Worm (Caenorhabditis elegans) whole organism, L1 larva: ENCODE measurements around the gene ceh-21.
A peak's percentile ranks its signal among the peaks of the same experiment; 100 is the strongest.

Experiments used
- alr-1 ChIP-seq: fragments of 200-800 bp; sonication (Bioruptor generic); optimal IDR thresholded peaks from 2 replicates; lab custom pipeline; 2018; ENCODE audit warnings: borderline replicate concordance, mild to moderate bottlenecking, missing genetic modification characterization, missing compliant biosample characterization
- ceh-63 ChIP-seq: fragments of 200-800 bp; sonication (Bioruptor generic); optimal IDR thresholded peaks from 2 replicates; lab custom pipeline; 2018; ENCODE audit warnings: mild to moderate bottlenecking, missing genetic modification characterization, missing compliant biosample characterization
- ceh-82 ChIP-seq, 3 experiments: fragments of 150-350 bp in 1 of 3; sonication (generic microtip) in 2 of 3; optimal IDR thresholded peaks; 2 replicates each; lab custom pipeline; 2014 to 2017; ENCODE audit warnings: missing biosample characterization in 3 of 3, missing genetic modification characterization in 3 of 3
- ceh-90 ChIP-seq: sonication (generic microtip); optimal IDR thresholded peaks from 2 replicates; lab custom pipeline; 2016; ENCODE audit warnings: missing genetic modification characterization, missing compliant biosample characterization
- ces-1 ChIP-seq: fragments of 150-350 bp; optimal IDR thresholded peaks from 2 replicates; lab custom pipeline; 2014; ENCODE audit warnings: missing biosample characterization, missing genetic modification reagents, missing genetic modification characterization
- dpl-1 ChIP-seq, 3 experiments: fragments of 150-350 bp in 2 of 3; sonication (generic microtip) in 1 of 3; optimal IDR thresholded peaks; 2 replicates each; lab custom pipeline; 2014 to 2017; ENCODE audit warnings: missing biosample characterization in 3 of 3, missing genetic modification characterization in 3 of 3, missing genetic modification reagents in 3 of 3
- dsc-1 ChIP-seq: sonication (generic microtip); optimal IDR thresholded peaks from 2 replicates; lab custom pipeline; 2016; ENCODE audit warnings: mild to moderate bottlenecking, missing genetic modification characterization, missing compliant biosample characterization
- efl-1 ChIP-seq, 4 experiments: fragments of 150-350 bp; optimal IDR thresholded peaks in 3 of 4; peaks in 1 of 4; 1 replicate in 1 of 4; 2 replicates in 3 of 4; lab custom pipeline; 2014; ENCODE audit warnings: missing biosample characterization in 2 of 4, missing genetic modification characterization in 2 of 4, missing genetic modification reagents in 2 of 4
- efl-3 ChIP-seq: fragments of 200-800 bp; sonication (Bioruptor generic); optimal IDR thresholded peaks from 2 replicates; lab custom pipeline; 2018; ENCODE audit warnings: mild to moderate bottlenecking, missing genetic modification characterization, missing compliant biosample characterization
- egl-13 ChIP-seq: sonication (generic microtip); optimal IDR thresholded peaks from 2 replicates; lab custom pipeline; 2016; ENCODE audit warnings: missing genotype, missing genetic modification reagents, missing genetic modification characterization, missing compliant biosample characterization
- elt-3 ChIP-seq, 6 experiments: fragments of 150-350 bp in 1 of 6; sonication (generic microtip); optimal IDR thresholded peaks; 2 replicates each; lab custom pipeline; 2017 to 2018; ENCODE audit warnings: missing biosample characterization in 6 of 6, missing genetic modification characterization in 6 of 6, inconsistent platforms in 1 of 6
- fkh-4 ChIP-seq: sonication (generic microtip); optimal IDR thresholded peaks from 2 replicates; lab custom pipeline; 2016; ENCODE audit warnings: missing compliant biosample characterization, missing genetic modification characterization, borderline replicate concordance
- fos-1 ChIP-seq: fragments of 150-350 bp; optimal IDR thresholded peaks from 2 replicates; lab custom pipeline; 2014; ENCODE audit warnings: missing biosample characterization, missing genetic modification characterization
- grh-1 ChIP-seq: fragments of 200-800 bp; sonication (Bioruptor generic); IDR thresholded peaks from 2 replicates; pipeline ENCODE4 v1.3.6; 2022; ENCODE audit warnings: missing genetic modification reagents, missing genetic modification characterization, missing compliant biosample characterization
- hlh-17 ChIP-seq: fragments of 200-800 bp; sonication (Bioruptor generic); optimal IDR thresholded peaks from 2 replicates; lab custom pipeline; 2018; ENCODE audit warnings: missing genetic modification characterization, mild to moderate bottlenecking, missing compliant biosample characterization, moderate library complexity, borderline replicate concordance
- hpl-2 ChIP-seq: fragments of 150-350 bp; optimal IDR thresholded peaks from 2 replicates; lab custom pipeline; 2014; ENCODE audit warnings: missing biosample characterization, missing genetic modification reagents, missing genetic modification characterization
- isw-1 ChIP-seq: fragments of 200-800 bp; sonication (Bioruptor generic); IDR thresholded peaks from 2 replicates; pipeline ENCODE4 v1.3.6; 2022; ENCODE audit warnings: missing genetic modification characterization, missing compliant biosample characterization
- lin-13 ChIP-seq: fragments of 150-350 bp; optimal IDR thresholded peaks from 2 replicates; lab custom pipeline; 2014; ENCODE audit warnings: missing biosample characterization, missing genetic modification reagents, missing genetic modification characterization
- lin-14 ChIP-seq: fragments of 200-800 bp; sonication (Bioruptor generic); optimal IDR thresholded peaks from 2 replicates; lab custom pipeline; 2018; ENCODE audit warnings: mild to moderate bottlenecking, missing genetic modification characterization, moderate library complexity, missing compliant biosample characterization
- lin-15B ChIP-seq: fragments of 150-350 bp; sonication (generic microtip); optimal IDR thresholded peaks from 3 replicates; lab custom pipeline; 2014; ENCODE audit warnings: missing biosample characterization, missing genetic modification characterization
- lin-35 ChIP-seq, 2 experiments: fragments of 150-350 bp; optimal IDR thresholded peaks; 2 replicates each; lab custom pipeline; 2014; ENCODE audit warnings: missing biosample characterization in 2 of 2, missing genetic modification characterization in 2 of 2, missing genetic modification reagents in 2 of 2
- mab-9 ChIP-seq: fragments of 200-800 bp; sonication (Bioruptor generic); IDR thresholded peaks from 2 replicates; pipeline ENCODE4 v1.3.6; 2022; ENCODE audit warnings: missing genetic modification reagents, missing genetic modification characterization, missing compliant biosample characterization
- mdl-1 ChIP-seq, 2 experiments: fragments of 150-350 bp; optimal IDR thresholded peaks; 2 replicates each; lab custom pipeline; 2014 to 2017; ENCODE audit warnings: missing biosample characterization in 2 of 2, missing genetic modification characterization in 2 of 2, inconsistent platforms in 1 of 2
- mef-2 ChIP-seq: fragments of 150-350 bp; optimal IDR thresholded peaks from 2 replicates; lab custom pipeline; 2014; ENCODE audit warnings: missing biosample characterization, missing genetic modification characterization
- mep-1 ChIP-seq: fragments of 150-350 bp; optimal IDR thresholded peaks from 2 replicates; lab custom pipeline; 2014; ENCODE audit warnings: missing biosample characterization, missing genetic modification characterization
- nhr-20 ChIP-seq: sonication (generic microtip); optimal IDR thresholded peaks from 2 replicates; lab custom pipeline; 2016; ENCODE audit warnings: mild to moderate bottlenecking, missing genetic modification characterization, missing compliant biosample characterization
- nhr-47 ChIP-seq: sonication (generic microtip); optimal IDR thresholded peaks from 2 replicates; lab custom pipeline; 2016; ENCODE audit warnings: mild to moderate bottlenecking, missing genetic modification characterization, moderate library complexity, missing compliant biosample characterization
- nhr-71 ChIP-seq: sonication (generic microtip); optimal IDR thresholded peaks from 2 replicates; lab custom pipeline; 2016; ENCODE audit warnings: mild to moderate bottlenecking, missing genetic modification characterization, moderate library complexity, missing compliant biosample characterization
- nhr-84 ChIP-seq: sonication (generic microtip); optimal IDR thresholded peaks from 2 replicates; lab custom pipeline; 2017; ENCODE audit warnings: missing biosample characterization, missing genetic modification characterization
- nhr-90 ChIP-seq: sonication (generic microtip); optimal IDR thresholded peaks from 2 replicates; lab custom pipeline; 2016; ENCODE audit warnings: mild to moderate bottlenecking, missing genetic modification characterization, missing compliant biosample characterization; ENCODE audit not compliant: poor library complexity
- pag-3 ChIP-seq: sonication (generic microtip); optimal IDR thresholded peaks from 2 replicates; lab custom pipeline; 2017; ENCODE audit warnings: missing genetic modification characterization, mild to moderate bottlenecking, missing compliant biosample characterization, antibody characterized with exemption, borderline replicate concordance; ENCODE audit not compliant: insufficient read depth
- rnt-1 ChIP-seq: sonication (generic microtip); optimal IDR thresholded peaks from 2 replicates; lab custom pipeline; 2016; ENCODE audit warnings: mild to moderate bottlenecking, missing genetic modification characterization, moderate library complexity, missing compliant biosample characterization
- skn-1 ChIP-seq: fragments of 150-350 bp; optimal IDR thresholded peaks from 2 replicates; lab custom pipeline; 2014; ENCODE audit warnings: missing biosample characterization, missing genetic modification characterization
- snu-23 ChIP-seq: sonication (generic microtip); optimal IDR thresholded peaks from 2 replicates; lab custom pipeline; 2016; ENCODE audit warnings: missing genetic modification characterization, missing compliant biosample characterization
- sptf-1 ChIP-seq: fragments of 150-350 bp; optimal IDR thresholded peaks from 2 replicates; lab custom pipeline; 2014; ENCODE audit warnings: missing biosample characterization, missing genetic modification characterization
- swsn-7 ChIP-seq: sonication (generic microtip); optimal IDR thresholded peaks from 2 replicates; lab custom pipeline; 2016; ENCODE audit warnings: missing genetic modification characterization, missing compliant biosample characterization
- tbx-2 ChIP-seq: sonication (generic microtip); optimal IDR thresholded peaks from 2 replicates; lab custom pipeline; 2016; ENCODE audit warnings: missing genetic modification characterization, missing compliant biosample characterization
- tlp-1 ChIP-seq: fragments of 150-350 bp; optimal IDR thresholded peaks from 2 replicates; lab custom pipeline; 2014; ENCODE audit warnings: missing biosample characterization, missing genetic modification characterization
- unc-130 ChIP-seq: fragments of 150-350 bp; optimal IDR thresholded peaks from 2 replicates; lab custom pipeline; 2017; ENCODE audit warnings: missing biosample characterization, missing genetic modification characterization, inconsistent platforms
- unc-62 ChIP-seq: fragments of 150-350 bp; optimal IDR thresholded peaks from 2 replicates; lab custom pipeline; 2014; ENCODE audit warnings: missing biosample characterization, missing genetic modification reagents, missing genetic modification characterization
- unc-98 ChIP-seq: fragments of 200-800 bp; sonication (Bioruptor generic); IDR thresholded peaks from 2 replicates; pipeline ENCODE4 v1.3.6; 2022; ENCODE audit warnings: missing genetic modification characterization, missing compliant biosample characterization
- xbp-1 ChIP-seq: sonication (generic microtip); optimal IDR thresholded peaks from 2 replicates; lab custom pipeline; 2016; ENCODE audit warnings: missing genetic modification characterization, missing compliant biosample characterization
- zag-1 ChIP-seq: fragments of 150-350 bp; optimal IDR thresholded peaks from 2 replicates; lab custom pipeline; 2014; ENCODE audit warnings: missing biosample characterization, missing genetic modification characterization
- zip-4 ChIP-seq: fragments of 200-800 bp; sonication (Bioruptor generic); optimal IDR thresholded peaks from 2 replicates; lab custom pipeline; 2018; ENCODE audit warnings: mild to moderate bottlenecking, missing genetic modification characterization, moderate library complexity, missing compliant biosample characterization

The ceh-21 gene

DNA sequence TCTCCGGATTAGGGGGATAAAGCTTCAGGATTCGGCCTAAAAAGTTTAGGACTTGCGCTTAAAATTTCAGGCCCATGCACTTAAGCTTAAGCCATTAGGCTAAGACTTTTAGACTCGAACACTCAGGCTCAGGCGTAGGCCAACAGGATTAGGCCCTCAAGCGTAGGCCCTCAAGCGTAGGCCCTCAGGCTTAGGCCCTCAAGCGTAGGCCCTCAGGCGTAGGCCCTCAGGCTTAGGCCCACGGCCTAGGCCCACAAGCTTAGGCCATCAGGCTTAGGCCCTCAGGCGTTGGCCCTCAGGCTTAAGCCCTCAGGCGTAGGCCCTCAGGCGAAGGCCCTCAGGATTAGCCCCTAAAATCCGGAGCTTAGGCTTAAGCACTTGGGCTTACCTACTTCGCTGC, 2.0 kb downstream of the ceh-21 start:
- TF ChIP-seq nhr-71 (tag; lab: Kevin White, UChicago) (no peak), rnt-1 (tag; lab: Kevin White, UChicago) (no peak), xbp-1 (tag; lab: Kevin White, UChicago) (no peak), efl-3 (GFP tag; lab: Kevin White, UChicago) (no peak), ceh-63 (GFP tag; lab: Kevin White, UChicago) (no peak)

DNA sequence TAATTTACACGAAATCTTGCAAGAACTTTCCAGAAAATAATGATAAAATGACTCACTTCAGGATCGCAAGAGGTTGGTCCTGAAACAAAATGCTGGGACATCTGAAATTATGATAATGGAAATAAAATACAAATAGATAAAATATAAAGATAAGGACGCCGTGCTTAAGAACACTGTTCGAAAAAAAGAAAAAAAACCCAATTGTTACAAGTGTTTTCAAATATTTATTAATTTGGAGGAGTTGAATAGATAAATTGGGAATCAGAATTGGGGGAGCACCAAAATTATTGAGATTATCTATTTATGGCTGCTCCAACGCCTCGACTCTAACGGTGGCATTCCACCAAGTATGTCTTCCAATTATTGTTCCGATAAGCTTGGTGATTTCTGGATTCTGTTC, 4.0 kb downstream of the ceh-21 start, which contains the start of gene ceh-41:
Gene ceh-41 (minus strand): TSS at position 101 of the 400 bp plus-strand sequence.
- TF ChIP-seq tlp-1 (no peak), efl-1 (optimal IDR thresholded peaks at IDR 0.05; lab: Kevin White, UChicago) (no peak), efl-1 (GFP tag; optimal IDR thresholded peaks at IDR 0.05 in 1 of 2; lab: Kevin White, UChicago) (peak in 1 of 2 experiments; percentile 17)

DNA sequence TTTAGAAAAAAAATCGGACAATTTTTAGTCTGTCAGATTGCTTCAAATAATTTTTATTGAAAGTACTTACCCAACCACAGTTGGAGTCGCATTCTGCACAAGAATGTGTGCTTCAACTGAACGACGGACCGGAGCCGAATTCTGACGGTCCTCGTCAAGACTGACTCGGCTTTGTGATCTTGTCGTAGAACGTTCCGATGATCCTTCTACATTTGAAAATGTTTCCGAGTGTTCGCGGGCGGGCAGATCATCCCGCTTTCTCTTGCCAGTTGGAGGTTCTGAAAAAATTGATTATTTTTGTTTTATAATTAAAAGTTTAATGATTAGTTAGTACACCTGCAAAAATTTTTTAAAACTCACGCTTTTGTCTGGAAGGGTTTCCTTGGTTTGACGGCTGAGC, 4.9 kb downstream of the ceh-21 start:
- TF ChIP-seq lin-14 (GFP tag; lab: Kevin White, UChicago) (no peak), dsc-1 (tag; lab: Kevin White, UChicago) (no peak), alr-1 (no peak), nhr-84 (tag; lab: Kevin White, UChicago) (no peak), fkh-4 (no peak), swsn-7 (tag; lab: Kevin White, UChicago) (no peak), mdl-1 (tag; optimal IDR thresholded peaks at IDR 0.05; lab: Kevin White, UChicago) (no peak), unc-62 (GFP tag; lab: Kevin White, UChicago) (no peak), unc-130 (tag; lab: Kevin White, UChicago) (no peak), zag-1 (tag; lab: Kevin White, UChicago) (no peak), mab-9 (no peak)

DNA sequence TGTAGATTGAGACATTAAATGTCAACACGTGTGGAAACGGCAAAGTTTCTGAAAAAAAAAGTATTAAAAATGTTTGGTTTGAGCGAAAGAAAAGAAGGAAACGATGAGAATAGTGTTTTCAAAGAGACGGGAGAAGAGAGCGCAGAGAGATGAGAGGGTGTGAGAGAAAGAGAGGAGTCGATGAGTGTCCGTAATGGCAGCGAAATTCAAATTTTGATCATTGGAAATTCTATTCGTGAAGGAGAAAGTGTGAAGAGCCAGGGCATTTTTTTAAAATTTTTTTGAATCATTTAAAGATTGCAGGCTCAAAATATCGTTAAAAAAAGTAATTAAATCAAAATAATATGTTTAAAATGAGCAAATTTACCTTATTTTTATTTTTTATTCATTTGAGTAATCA, 7.0 kb downstream of the ceh-21 start, which contains the start of gene T26C11.4:
Gene T26C11.4 (minus strand): TSS at position 54 of the 400 bp plus-strand sequence.
- TF ChIP-seq grh-1 = no peak
- no peak for TF ChIP-seq fos-1 (tag; lab: Kevin White, UChicago)
- peak; percentile 6 for TF ChIP-seq egl-13 (tag; lab: Kevin White, UChicago)
- TF ChIP-seq ceh-90 (tag; lab: Kevin White, UChicago) = no peak
- TF ChIP-seq elt-3 (tag; optimal IDR thresholded peaks at IDR 0.05; lab: Kevin White, UChicago) = no peak
- peak; percentile 50 for TF ChIP-seq snu-23
- TF ChIP-seq tlp-1 = no peak
- TF ChIP-seq lin-35 (GFP tag; optimal IDR thresholded peaks at IDR 0.05; lab: Kevin White, UChicago) = peak; percentile 49 to 88
- TF ChIP-seq sptf-1 (tag; lab: Kevin White, UChicago) = no peak
- TF ChIP-seq nhr-47 (tag; lab: Kevin White, UChicago) = peak; percentile 47
- TF ChIP-seq nhr-90 (tag; lab: Kevin White, UChicago) = no peak
- peak; percentile 67 to 77 (median 72) for TF ChIP-seq dpl-1 (GFP tag; optimal IDR thresholded peaks at IDR 0.05; lab: Kevin White, UChicago)
- peak; percentile 54 for TF ChIP-seq skn-1
- TF ChIP-seq nhr-84 (tag; lab: Kevin White, UChicago) = no peak
- peak; percentile 3 for TF ChIP-seq xbp-1 (tag; lab: Kevin White, UChicago)
- no peak for TF ChIP-seq lin-15B
- TF ChIP-seq mef-2 (tag; lab: Kevin White, UChicago) = no peak
- no peak for TF ChIP-seq unc-98 (GFP tag; lab: Robert Waterston, UW)
- no peak for TF ChIP-seq zag-1 (tag; lab: Kevin White, UChicago)
- no peak for TF ChIP-seq zip-4 (GFP tag; lab: Kevin White, UChicago)
- no peak for TF ChIP-seq isw-1 (GFP tag; lab: Robert Waterston, UW)
- TF ChIP-seq hlh-17 (GFP tag; lab: Kevin White, UChicago) = no peak
- TF ChIP-seq nhr-20 (tag; lab: Kevin White, UChicago) = peak; percentile 14
- peak; percentile 21 for TF ChIP-seq rnt-1 (tag; lab: Kevin White, UChicago)
- no peak for TF ChIP-seq ces-1
- peak in 1 of 2 experiments; percentile 76 for TF ChIP-seq efl-1 (optimal IDR thresholded peaks at IDR 0.05; lab: Kevin White, UChicago)
- peak; percentile 77 to 97 for TF ChIP-seq efl-1 (GFP tag; optimal IDR thresholded peaks at IDR 0.05 in 1 of 2; lab: Kevin White, UChicago)
- no peak for TF ChIP-seq hpl-2
- TF ChIP-seq ceh-82 (tag; optimal IDR thresholded peaks at IDR 0.05; lab: Kevin White, UChicago) = peak in 1 of 3 experiments; percentile 38
- no peak for TF ChIP-seq pag-3 (tag; lab: Kevin White, UChicago)
- TF ChIP-seq mep-1 (tag; lab: Kevin White, UChicago) = no peak
- no peak for TF ChIP-seq lin-13 (GFP tag; lab: Kevin White, UChicago)
- peak; percentile 36 for TF ChIP-seq nhr-71 (tag; lab: Kevin White, UChicago)
- TF ChIP-seq tbx-2 = peak; percentile 8
- TF ChIP-seq ceh-63 (GFP tag; lab: Kevin White, UChicago) = no peak
